Worm (Caenorhabditis elegans): ENCODE data around the gene C25D7.5.

- TF ChIP-seq egl-27 (tag; optimal IDR thresholded peaks at IDR 0.05) (no peak), ztf-11 (tag; optimal IDR thresholded peaks at IDR 0.05) (no peak), dpl-1 (GFP tag; optimal IDR thresholded peaks at IDR 0.05) (no peak), sup-37 (GFP tag; optimal IDR thresholded peaks at IDR 0.05) (no peak)
Observed at ce11 chrV:15078560-15078959, 26.1 kb downstream of the C25D7.5 start.

All from whole organism, L1 larva.